Fruit fly (Drosophila melanogaster) whole organism, embryonic: Measurements from ENCODE around the gene KdelR.
A peak's percentile ranks its signal among the peaks of the same experiment; 100 is the strongest.

Experiments used
- Ada2b ChIP-seq: fragments of 200-800 bp; sonication (Bioruptor generic); IDR thresholded peaks from 2 replicates; pipeline ENCODE4 v1.3.6; 2022; ENCODE audit warnings: missing biosample characterization, missing genetic modification characterization
- Atf6 ChIP-seq: fragments of 200-800 bp; sonication (Bioruptor generic); IDR thresholded peaks from 2 replicates; pipeline ENCODE4 v1.3.6; 2022; ENCODE audit warnings: missing biosample characterization, missing genetic modification characterization
- CG10462 ChIP-seq: fragments of 200-800 bp; sonication (Bioruptor generic); optimal IDR thresholded peaks from 2 replicates; lab custom pipeline; 2016; ENCODE audit warnings: missing biosample characterization, missing genetic modification characterization
- CG10565 ChIP-seq: fragments of 200-800 bp; sonication (Bioruptor generic); optimal IDR thresholded peaks from 3 replicates; lab custom pipeline; 2016; ENCODE audit warnings: missing biosample characterization, mild to moderate bottlenecking, missing genetic modification characterization
- CG12659 ChIP-seq: fragments of 200-800 bp; sonication (Bioruptor generic); optimal IDR thresholded peaks from 3 replicates; lab custom pipeline; 2017; ENCODE audit warnings: mild to moderate bottlenecking, missing biosample characterization, missing genetic modification reagents, missing genetic modification characterization
- CG16863 ChIP-seq: fragments of 200-800 bp; sonication (Bioruptor generic); optimal IDR thresholded peaks from 3 replicates; lab custom pipeline; 2016; ENCODE audit warnings: missing biosample characterization, missing genetic modification characterization
- CG18011 ChIP-seq: fragments of 200-800 bp; sonication (Bioruptor generic); optimal IDR thresholded peaks from 2 replicates; lab custom pipeline; 2017; ENCODE audit warnings: missing biosample characterization, missing genetic modification characterization, mild to moderate bottlenecking, moderate library complexity, missing genotype
- CG18599 ChIP-seq: fragments of 200-800 bp; sonication (Bioruptor generic); optimal IDR thresholded peaks from 3 replicates; lab custom pipeline; 2017; ENCODE audit warnings: missing biosample characterization, missing genetic modification characterization, mild to moderate bottlenecking, moderate library complexity, missing genetic modification reagents
- CG18619 ChIP-seq: fragments of 200-800 bp; sonication (Bioruptor generic); optimal IDR thresholded peaks from 3 replicates; lab custom pipeline; 2017; ENCODE audit warnings: missing biosample characterization, mild to moderate bottlenecking, missing genetic modification characterization
- CG31388 ChIP-seq: fragments of 200-800 bp; sonication (Bioruptor generic); optimal IDR thresholded peaks from 2 replicates; lab custom pipeline; 2016; ENCODE audit warnings: missing biosample characterization, missing genetic modification characterization
- CG33213 ChIP-seq: fragments of 200-800 bp; sonication (Bioruptor generic); optimal IDR thresholded peaks from 3 replicates; lab custom pipeline; 2016; ENCODE audit warnings: missing biosample characterization, missing genetic modification characterization
- CG4328 ChIP-seq: fragments of 200-800 bp; sonication (Bioruptor generic); optimal IDR thresholded peaks from 3 replicates; lab custom pipeline; 2017; ENCODE audit warnings: missing biosample characterization, missing genetic modification reagents, missing genetic modification characterization
- CG5180 ChIP-seq: fragments of 200-800 bp; sonication (Bioruptor generic); optimal IDR thresholded peaks from 3 replicates; lab custom pipeline; 2017; ENCODE audit warnings: missing biosample characterization, missing genetic modification characterization, mild to moderate bottlenecking, moderate library complexity, missing genetic modification reagents
- CG6683 ChIP-seq: fragments of 200-800 bp; sonication (Bioruptor generic); optimal IDR thresholded peaks from 2 replicates; lab custom pipeline; 2017; ENCODE audit warnings: missing biosample characterization, mild to moderate bottlenecking, missing genetic modification characterization, missing genetic modification reagents
- CG6854 ChIP-seq: fragments of 200-800 bp; sonication (Bioruptor generic); optimal IDR thresholded peaks from 3 replicates; lab custom pipeline; 2017; ENCODE audit warnings: missing biosample characterization, mild to moderate bottlenecking, missing genetic modification characterization
- CG7357 ChIP-seq: fragments of 200-800 bp; sonication (Bioruptor generic); IDR thresholded peaks from 3 replicates; pipeline ENCODE4 v1.3.6; 2022; ENCODE audit warnings: missing biosample characterization, missing genetic modification characterization
- CG8089 ChIP-seq: fragments of 200-800 bp; sonication (Bioruptor generic); optimal IDR thresholded peaks from 3 replicates; lab custom pipeline; 2016; ENCODE audit warnings: missing biosample characterization, missing genetic modification characterization
- Dad ChIP-seq: fragments of 200-800 bp; sonication (Bioruptor generic); optimal IDR thresholded peaks from 3 replicates; lab custom pipeline; 2016; ENCODE audit warnings: missing biosample characterization, missing genetic modification characterization
- Deaf1 ChIP-seq: fragments of 200-800 bp; optimal IDR thresholded peaks from 3 replicates; lab custom pipeline; 2019; ENCODE audit warnings: missing biosample characterization, mild to moderate bottlenecking, missing genetic modification characterization, moderate library complexity
- Dip3 ChIP-seq: fragments of 200-800 bp; sonication (Bioruptor generic); optimal IDR thresholded peaks from 3 replicates; lab custom pipeline; 2016; ENCODE audit warnings: missing biosample characterization, missing genetic modification characterization
- H15 ChIP-seq: fragments of 200-800 bp; sonication (Bioruptor generic); IDR thresholded peaks from 3 replicates; pipeline ENCODE4 v1.3.6; 2022; ENCODE audit warnings: missing biosample characterization, missing genetic modification characterization
- Hey ChIP-seq: fragments of 200-800 bp; sonication (Bioruptor generic); optimal IDR thresholded peaks from 3 replicates; lab custom pipeline; 2018; ENCODE audit warnings: missing biosample characterization, mild to moderate bottlenecking, missing genetic modification characterization
- HmgD ChIP-seq: fragments of 200-800 bp; sonication (Bioruptor generic); optimal IDR thresholded peaks from 3 replicates; lab custom pipeline; 2016; ENCODE audit warnings: missing biosample characterization, missing genetic modification characterization
- Lpt ChIP-seq: fragments of >200 bp; optimal IDR thresholded peaks from 2 replicates; lab custom pipeline; 2018; ENCODE audit warnings: missing biosample characterization, missing genetic modification characterization
- MBD-R2 ChIP-seq: fragments of 200-800 bp; sonication (Bioruptor generic); IDR thresholded peaks from 2 replicates; pipeline ENCODE4 v1.3.6; 2022; ENCODE audit warnings: missing biosample characterization, missing genetic modification characterization
- MESR4 ChIP-seq: fragments of 200-800 bp; sonication (Bioruptor generic); optimal IDR thresholded peaks from 2 replicates; lab custom pipeline; 2018; ENCODE audit warnings: missing biosample characterization, mild to moderate bottlenecking, missing genetic modification characterization, moderate library complexity
- Mes4 ChIP-seq: fragments of 200-800 bp; sonication (Bioruptor generic); optimal IDR thresholded peaks from 2 replicates; lab custom pipeline; 2016; ENCODE audit warnings: missing biosample characterization, missing genetic modification characterization
- Opbp ChIP-seq: fragments of 200-800 bp; sonication (Bioruptor generic); IDR thresholded peaks from 3 replicates; pipeline ENCODE4 v1.3.6; 2022; ENCODE audit warnings: missing biosample characterization, missing genetic modification characterization; ENCODE audit not compliant: partially characterized antibody
- Ptx1 ChIP-seq: fragments of 200-800 bp; sonication (Bioruptor generic); IDR thresholded peaks from 2 replicates; pipeline ENCODE4 v1.3.6; 2022; ENCODE audit warnings: missing biosample characterization, missing genetic modification characterization
- Scr ChIP-seq: fragments of 200-800 bp; sonication (Bioruptor generic); IDR thresholded peaks from 2 replicates; pipeline ENCODE4 v1.3.6; 2022; ENCODE audit warnings: missing biosample characterization, missing genetic modification characterization; ENCODE audit not compliant: partially characterized antibody
- ci ChIP-seq: fragments of 200-800 bp; sonication (Bioruptor generic); IDR thresholded peaks from 3 replicates; pipeline ENCODE4 v1.3.6; 2022; ENCODE audit warnings: missing biosample characterization, missing genetic modification characterization
- crol ChIP-seq: fragments of 200-800 bp; sonication (Bioruptor generic); IDR thresholded peaks from 2 replicates; pipeline ENCODE4 v1.3.6; 2022; ENCODE audit warnings: missing biosample characterization, missing genetic modification characterization
- eve ChIP-seq, 2 experiments: fragments of >200 bp; optimal IDR thresholded peaks; 2 replicates each; lab custom pipeline; 2017; ENCODE audit warnings: missing biosample characterization in 2 of 2, missing genetic modification characterization in 2 of 2
- gem ChIP-seq: fragments of 200-800 bp; sonication (Bioruptor generic); optimal IDR thresholded peaks from 2 replicates; lab custom pipeline; 2019; ENCODE audit warnings: missing biosample characterization, mild to moderate bottlenecking, missing genetic modification characterization, moderate library complexity
- hth ChIP-seq: fragments of >200 bp; optimal IDR thresholded peaks from 2 replicates; lab custom pipeline; 2017; ENCODE audit warnings: inconsistent platforms
- ken ChIP-seq: fragments of 200-800 bp; sonication (Bioruptor generic); IDR thresholded peaks from 3 replicates; pipeline ENCODE4 v1.3.6; 2022; ENCODE audit warnings: missing biosample characterization, missing genetic modification characterization
- maf-S ChIP-seq: fragments of 200-800 bp; sonication (Bioruptor generic); optimal IDR thresholded peaks from 2 replicates; lab custom pipeline; 2016; ENCODE audit warnings: missing biosample characterization, missing genetic modification characterization
- nerfin-1 ChIP-seq: fragments of 200-800 bp; sonication (Bioruptor generic); optimal IDR thresholded peaks from 3 replicates; lab custom pipeline; 2019; ENCODE audit warnings: missing biosample characterization, mild to moderate bottlenecking, missing genetic modification characterization, moderate library complexity
- nmo ChIP-seq: fragments of 200-800 bp; sonication (Bioruptor generic); optimal IDR thresholded peaks from 2 replicates; lab custom pipeline; 2018; ENCODE audit warnings: missing biosample characterization, mild to moderate bottlenecking, missing genetic modification characterization, moderate library complexity
- pho ChIP-seq: fragments of 200-800 bp; sonication (Bioruptor generic); optimal IDR thresholded peaks from 2 replicates; lab custom pipeline; 2016; ENCODE audit warnings: missing biosample characterization, missing genetic modification characterization
- pnt ChIP-seq: fragments of 200-800 bp; sonication (Bioruptor generic); optimal IDR thresholded peaks from 3 replicates; lab custom pipeline; 2016; ENCODE audit warnings: missing biosample characterization, missing genetic modification characterization
- ranshi ChIP-seq: fragments of 200-800 bp; sonication (Bioruptor generic); IDR thresholded peaks from 2 replicates; pipeline ENCODE4 v1.3.6; 2022; ENCODE audit warnings: missing biosample characterization, missing genetic modification characterization
- slbo ChIP-seq: fragments of 200-800 bp; sonication (Bioruptor generic); IDR thresholded peaks from 2 replicates; pipeline ENCODE4 v1.3.6; 2022; ENCODE audit warnings: missing biosample characterization, missing genetic modification characterization
- so ChIP-seq: fragments of 200-800 bp; sonication (Bioruptor generic); IDR thresholded peaks from 3 replicates; pipeline ENCODE4 v1.3.6; 2022; ENCODE audit warnings: missing biosample characterization, missing genetic modification characterization
- sqz ChIP-seq: fragments of 200-800 bp; sonication (Bioruptor generic); optimal IDR thresholded peaks from 3 replicates; lab custom pipeline; 2018; ENCODE audit warnings: missing biosample characterization, mild to moderate bottlenecking, missing genetic modification characterization
- stwl ChIP-seq: fragments of 200-800 bp; sonication (Bioruptor generic); optimal IDR thresholded peaks from 3 replicates; lab custom pipeline; 2018; ENCODE audit warnings: missing biosample characterization, mild to moderate bottlenecking, missing genetic modification characterization, moderate library complexity
- ttk ChIP-seq: fragments of 200-800 bp; sonication (Bioruptor generic); IDR thresholded peaks from 2 replicates; pipeline ENCODE4 v2.1.2; 2022; ENCODE audit warnings: missing biosample characterization, missing genetic modification characterization
- zen ChIP-seq: fragments of 200-800 bp; sonication (Bioruptor generic); optimal IDR thresholded peaks from 3 replicates; lab custom pipeline; 2018; ENCODE audit warnings: missing biosample characterization, mild to moderate bottlenecking, missing genetic modification characterization, moderate library complexity
- zfh2 ChIP-seq: fragments of 200-800 bp; sonication (Bioruptor generic); optimal IDR thresholded peaks from 2 replicates; lab custom pipeline; 2016; ENCODE audit warnings: missing biosample characterization, missing genetic modification characterization

The KdelR gene

DNA sequence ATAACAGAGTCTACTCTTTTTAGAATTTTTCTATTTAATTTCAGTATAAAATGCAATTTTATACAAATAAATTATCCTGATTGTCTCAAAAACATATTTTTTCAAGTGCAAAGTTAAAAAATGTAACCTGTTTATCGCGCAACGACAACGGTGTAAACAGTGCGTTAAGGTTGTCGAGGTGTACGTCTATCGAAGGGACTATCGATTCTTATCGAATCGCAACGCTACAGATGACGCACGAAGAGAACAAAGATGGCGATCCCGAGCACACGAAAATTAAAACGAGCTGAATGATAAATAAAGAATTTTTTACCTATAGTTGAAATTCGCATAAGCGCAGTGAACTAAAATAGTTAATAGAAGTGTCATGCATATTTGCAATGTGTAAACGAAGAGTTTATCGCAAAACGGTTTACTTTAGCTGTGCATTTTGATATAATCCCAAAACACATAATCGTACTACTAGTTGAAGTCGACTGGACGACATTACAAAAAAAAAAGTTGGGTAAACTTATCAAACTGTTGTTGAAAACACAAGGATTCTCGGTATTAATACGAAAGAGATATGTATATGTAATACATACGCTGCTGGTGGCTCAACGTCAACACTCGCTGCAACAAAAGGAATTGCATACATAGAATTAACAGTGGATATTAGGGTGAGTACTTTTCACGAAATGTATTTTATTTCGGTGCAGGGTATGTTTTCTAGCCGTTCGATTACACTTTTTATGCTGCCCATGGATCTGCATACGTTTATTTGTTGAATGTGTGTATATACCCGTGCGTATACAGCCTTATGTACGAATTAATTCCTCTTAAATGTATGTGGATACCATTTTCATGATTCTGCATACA lies 38.6 kb upstream of the KdelR start, which contains the start of gene da (continued):
- TF ChIP-seq slbo (peak; percentile 74), ci (peak; percentile 81; the same call in 2 of the 3 replicates), ken (peak; percentile 49; the same call in 1 of the 3 replicates), ttk (0 out of 2 replicates have a peak, but pooled peaks have one; percentile 19), Atf6 (peak; percentile 63), zfh2 (GFP tag; lab: Kevin White, UChicago) (peak; percentile 69), pho (GFP tag; lab: Kevin White, UChicago) (peak; percentile 73), maf-S (GFP tag; lab: Kevin White, UChicago) (peak; percentile 42), hth (lab: Kevin White, UChicago) (no peak), crol (GFP tag; lab: Robert Waterston, UW) (no peak), eve (GFP tag; optimal IDR thresholded peaks at IDR 0.05; lab: Kevin White, UChicago) (peak in 1 of 2 experiments; percentile 76), MESR4 (peak; percentile 91), CG7357 (peak; percentile 97), HmgD (GFP tag; lab: Kevin White, UChicago) (peak; percentile 53), Dad (peak; percentile 45), sqz (GFP tag; lab: Kevin White, UChicago) (no peak), MBD-R2 (GFP tag; lab: Robert Waterston, UW) (peak; percentile 61), Mes4 (GFP tag; lab: Kevin White, UChicago) (peak; percentile 30), pnt (peak; percentile 26), CG10462 (GFP tag; lab: Kevin White, UChicago) (peak; percentile 10), ranshi (0 out of 2 replicates have a peak, but pooled peaks have one; percentile 17), CG18011 (GFP tag; lab: Kevin White, UChicago) (peak; percentile 20), gem (tag; lab: Kevin White, UChicago) (peak; percentile 76), Scr (GFP tag; lab: Robert Waterston, UW) (peak; percentile 59), CG6683 (GFP tag; lab: Kevin White, UChicago) (no peak), Deaf1 (tag; lab: Kevin White, UChicago) (peak; percentile 98), Ada2b (GFP tag; lab: Robert Waterston, UW) (peak; percentile 61), Dip3 (peak; percentile 45), CG18599 (GFP tag; lab: Kevin White, UChicago) (peak; percentile 45), CG31388 (GFP tag; lab: Kevin White, UChicago) (peak; percentile 7), CG10565 (GFP tag; lab: Kevin White, UChicago) (no peak), so (GFP tag; lab: Robert Waterston, UW) (no peak), CG6854 (peak; percentile 38), Lpt (GFP tag; lab: Kevin White, UChicago) (no peak), CG12659 (GFP tag; lab: Kevin White, UChicago) (peak; percentile 91), stwl (peak; percentile 65), Ptx1 (peak; percentile 54), CG8089 (GFP tag; lab: Kevin White, UChicago) (peak; percentile 32), CG5180 (GFP tag; lab: Kevin White, UChicago) (no peak), nmo (GFP tag; lab: Kevin White, UChicago) (peak; percentile 73), CG18619 (GFP tag; lab: Kevin White, UChicago) (peak; percentile 61), zen (tag; lab: Kevin White, UChicago) (peak; percentile 57), CG33213 (GFP tag; lab: Kevin White, UChicago) (peak; percentile 22), nerfin-1 (tag; lab: Kevin White, UChicago) (peak; percentile 31), CG4328 (GFP tag; lab: Kevin White, UChicago) (no peak), H15 (GFP tag; lab: Robert Waterston, UW) (0 out of 3 replicates have a peak, but pooled peaks have one; percentile 13), Opbp (GFP tag; lab: Robert Waterston, UW) (peak; percentile 47; the same call in 1 of the 3 replicates), Hey (tag; lab: Kevin White, UChicago) (no peak), CG16863 (GFP tag; lab: Kevin White, UChicago) (peak; percentile 57)
